Worm (Caenorhabditis elegans) whole organism, young adult: ENCODE results near the gene npr-41.
"Not testable (repeated sequence)": the region's sequence is repeated elsewhere in the genome, so short reads cannot be mapped to it uniquely, and the experiment has no call there.

Experiments used
- B0035.1 ChIP-seq: sonication (generic microtip); optimal IDR thresholded peaks from 2 replicates; lab custom pipeline; 2016; ENCODE audit warnings: missing genetic modification characterization, mild to moderate bottlenecking, missing compliant biosample characterization, missing genotype, missing genetic modification reagents
- B0261.1 ChIP-seq: sonication (generic microtip); optimal IDR thresholded peaks from 2 replicates; lab custom pipeline; 2016; ENCODE audit warnings: mild to moderate bottlenecking, missing genetic modification characterization, moderate library complexity, missing compliant biosample characterization
- B0336.3 ChIP-seq: fragments of 200-800 bp; sonication (Bioruptor generic); IDR thresholded peaks from 2 replicates; pipeline ENCODE4 v1.3.6; 2022; ENCODE audit warnings: missing genetic modification characterization, missing compliant biosample characterization
- C06A6.2 ChIP-seq: fragments of 200-800 bp; sonication (Bioruptor generic); conservative IDR thresholded peaks from 2 replicates; pipeline ENCODE4 v1.3.6; 2022; ENCODE audit warnings: missing genetic modification characterization, missing compliant biosample characterization
- D2030.7 ChIP-seq: fragments of 200-800 bp; sonication (Bioruptor generic); IDR thresholded peaks from 2 replicates; pipeline ENCODE4 v1.3.6; 2022; ENCODE audit warnings: missing genetic modification reagents, missing genetic modification characterization, missing compliant biosample characterization
- F22D6.2 ChIP-seq: sonication (generic microtip); optimal IDR thresholded peaks from 2 replicates; lab custom pipeline; 2016; ENCODE audit warnings: mild to moderate bottlenecking, missing genetic modification characterization, missing compliant biosample characterization
- F33H1.4 ChIP-seq: fragments of 200-800 bp; sonication (Bioruptor generic); IDR thresholded peaks from 2 replicates; pipeline ENCODE4 v1.3.6; 2022; ENCODE audit warnings: missing genetic modification reagents, missing genetic modification characterization, missing compliant biosample characterization
- F37B4.10 ChIP-seq: fragments of 200-800 bp; sonication (Bioruptor generic); IDR thresholded peaks from 2 replicates; pipeline ENCODE4 v1.3.6; 2022; ENCODE audit warnings: missing genetic modification characterization, missing compliant biosample characterization
- F39B2.1 ChIP-seq: fragments of 200-800 bp; sonication (Bioruptor generic); IDR thresholded peaks from 2 replicates; pipeline ENCODE4 v1.3.6; 2022; ENCODE audit warnings: missing genetic modification reagents, missing genetic modification characterization, missing compliant biosample characterization
- F49E8.2 ChIP-seq: sonication (generic microtip); optimal IDR thresholded peaks from 3 replicates; lab custom pipeline; 2017; ENCODE audit warnings: missing genetic modification characterization, mild to moderate bottlenecking, missing compliant biosample characterization, antibody characterized with exemption, moderate library complexity; ENCODE audit not compliant: insufficient read depth
- F52B5.7 ChIP-seq: sonication (generic microtip); optimal IDR thresholded peaks from 2 replicates; lab custom pipeline; 2016; ENCODE audit warnings: mild to moderate bottlenecking, missing genetic modification characterization, missing compliant biosample characterization
- K12H6.12 ChIP-seq: fragments of 200-800 bp; sonication (Bioruptor generic); optimal IDR thresholded peaks from 2 replicates; lab custom pipeline; 2018; ENCODE audit warnings: mild to moderate bottlenecking, missing genetic modification characterization, missing compliant biosample characterization
- Y53F4B.3 ChIP-seq: fragments of 200-800 bp; sonication (Bioruptor generic); IDR thresholded peaks from 2 replicates; pipeline ENCODE4 v1.3.6; 2022; ENCODE audit warnings: missing genetic modification reagents, missing genetic modification characterization, missing compliant biosample characterization
- Y56A3A.18 ChIP-seq: fragments of 200-800 bp; sonication (Bioruptor generic); IDR thresholded peaks from 2 replicates; pipeline ENCODE4 v1.3.6; 2022; ENCODE audit warnings: missing genetic modification reagents, missing genetic modification characterization, missing compliant biosample characterization
- Y67H2A.10 ChIP-seq: fragments of 200-800 bp; sonication (Bioruptor generic); conservative IDR thresholded peaks from 2 replicates; pipeline ENCODE4 v1.3.6; 2022; ENCODE audit warnings: missing genetic modification reagents, missing genetic modification characterization, missing compliant biosample characterization
- akir-1 ChIP-seq: fragments of 200-800 bp; sonication (Bioruptor generic); optimal IDR thresholded peaks from 2 replicates; lab custom pipeline; 2018; ENCODE audit warnings: mild to moderate bottlenecking, missing genetic modification characterization, moderate library complexity, missing compliant biosample characterization
- aptf-3 ChIP-seq: fragments of 200-800 bp; sonication (Bioruptor generic); IDR thresholded peaks from 2 replicates; pipeline ENCODE4 v1.3.6; 2022; ENCODE audit warnings: missing genetic modification characterization, missing compliant biosample characterization
- athp-1 ChIP-seq: sonication (generic microtip); optimal IDR thresholded peaks from 2 replicates; lab custom pipeline; 2017; ENCODE audit warnings: mild to moderate bottlenecking, missing genetic modification characterization, missing compliant biosample characterization
- bed-2 ChIP-seq: fragments of 200-800 bp; sonication (Bioruptor generic); IDR thresholded peaks from 2 replicates; pipeline ENCODE4 v1.3.6; 2022; ENCODE audit warnings: missing genetic modification reagents, missing genetic modification characterization, missing compliant biosample characterization
- cebp-1 ChIP-seq, 2 experiments: fragments of 200-800 bp in 1 of 2; sonication (Bioruptor generic) in 1 of 2; sonication (generic microtip) in 1 of 2; IDR thresholded peaks in 1 of 2; optimal IDR thresholded peaks in 1 of 2; 2 replicates each; pipeline versions ENCODE4 v1.3.6 to Lab custom; 2017 to 2022; ENCODE audit warnings: missing compliant biosample characterization in 2 of 2, missing genetic modification characterization in 2 of 2, mild to moderate bottlenecking in 1 of 2, missing genetic modification reagents in 1 of 2, moderate library complexity in 1 of 2
- ceh-27 ChIP-seq: fragments of 200-800 bp; sonication (Bioruptor generic); optimal IDR thresholded peaks from 2 replicates; lab custom pipeline; 2018; ENCODE audit warnings: mild to moderate bottlenecking, missing genetic modification characterization, moderate library complexity, missing compliant biosample characterization
- ceh-40 ChIP-seq: fragments of 200-800 bp; sonication (Bioruptor generic); IDR thresholded peaks from 2 replicates; pipeline ENCODE4 v1.3.6; 2022; ENCODE audit warnings: missing genetic modification characterization, missing compliant biosample characterization
- efl-1 ChIP-seq: fragments of 150-350 bp; optimal IDR thresholded peaks from 2 replicates; lab custom pipeline; 2014; ENCODE audit warnings: missing biosample characterization, missing genetic modification reagents, missing genetic modification characterization
- egl-18 ChIP-seq: fragments of 200-800 bp; sonication (Bioruptor generic); IDR thresholded peaks from 2 replicates; pipeline ENCODE4 v1.3.6; 2022; ENCODE audit warnings: missing genetic modification reagents, missing genetic modification characterization, missing compliant biosample characterization
- egl-44 ChIP-seq: fragments of 200-800 bp; sonication (Bioruptor generic); IDR thresholded peaks from 2 replicates; pipeline ENCODE4 v1.3.6; 2022; ENCODE audit warnings: missing genetic modification reagents, missing genetic modification characterization, missing compliant biosample characterization
- hmg-20 ChIP-seq: fragments of 200-800 bp; sonication (Bioruptor generic); IDR thresholded peaks from 2 replicates; pipeline ENCODE4 v1.3.6; 2022; ENCODE audit warnings: missing genetic modification reagents, missing genetic modification characterization, missing compliant biosample characterization
- lin-40 ChIP-seq: sonication (generic microtip); optimal IDR thresholded peaks from 2 replicates; lab custom pipeline; 2016; ENCODE audit warnings: missing genetic modification characterization, mild to moderate bottlenecking, missing compliant biosample characterization, missing genotype, missing genetic modification reagents
- lsl-1 ChIP-seq: fragments of 200-800 bp; sonication (Bioruptor generic); optimal IDR thresholded peaks from 2 replicates; lab custom pipeline; 2018; ENCODE audit warnings: mild to moderate bottlenecking, missing genetic modification characterization, moderate library complexity, missing compliant biosample characterization
- nfyb-1 ChIP-seq: fragments of 200-800 bp; sonication (Bioruptor generic); IDR thresholded peaks from 2 replicates; pipeline ENCODE4 v1.3.6; 2022; ENCODE audit warnings: missing genetic modification reagents, missing genetic modification characterization, missing compliant biosample characterization
- pbrm-1 ChIP-seq: fragments of 200-800 bp; sonication (Bioruptor generic); IDR thresholded peaks from 2 replicates; pipeline ENCODE4 v1.3.6; 2022; ENCODE audit warnings: missing genetic modification reagents, missing genetic modification characterization, missing compliant biosample characterization
- rcor-1 ChIP-seq: fragments of 200-800 bp; sonication (Bioruptor generic); IDR thresholded peaks from 2 replicates; pipeline ENCODE4 v1.3.6; 2022; ENCODE audit warnings: missing genetic modification reagents, missing genetic modification characterization, missing compliant biosample characterization
- rec-8 ChIP-seq, 2 experiments: sonication (generic microtip); optimal IDR thresholded peaks; 2 replicates each; lab custom pipeline; 2016; ENCODE audit warnings: mild to moderate bottlenecking in 2 of 2, missing genetic modification characterization in 2 of 2, missing genetic modification reagents in 2 of 2, missing genotype in 2 of 2, missing biosample characterization in 1 of 2, missing compliant biosample characterization in 1 of 2, moderate library complexity in 1 of 2
- snpc-4 ChIP-seq, 5 experiments: fragments of 150-350 bp in 1 of 5; sonication (generic microtip) in 4 of 5; optimal IDR thresholded peaks; 2 replicates each; lab custom pipeline; 2014 to 2018; ENCODE audit warnings: missing genetic modification characterization in 5 of 5, missing biosample characterization in 3 of 5, antibody characterized with exemption in 2 of 5, mild to moderate bottlenecking in 2 of 5, missing compliant biosample characterization in 2 of 5, missing genotype in 2 of 5, moderate library complexity in 2 of 5, missing genetic modification reagents in 1 of 5
- tlf-1 ChIP-seq: fragments of 200-800 bp; sonication (Bioruptor generic); optimal IDR thresholded peaks from 2 replicates; lab custom pipeline; 2018; ENCODE audit warnings: mild to moderate bottlenecking, missing genetic modification characterization, missing compliant biosample characterization
- unc-130 ChIP-seq: sonication (generic microtip); optimal IDR thresholded peaks from 2 replicates; lab custom pipeline; 2016; ENCODE audit warnings: missing genetic modification reagents, missing genetic modification characterization, missing compliant biosample characterization
- xnd-1 ChIP-seq: sonication (generic microtip); optimal IDR thresholded peaks from 2 replicates; lab custom pipeline; 2016; ENCODE audit warnings: missing genotype, missing genetic modification reagents, missing genetic modification characterization, missing compliant biosample characterization
- zim-3 ChIP-seq: sonication (generic microtip); optimal IDR thresholded peaks from 2 replicates; lab custom pipeline; 2017; ENCODE audit warnings: mild to moderate bottlenecking, missing genetic modification characterization, moderate library complexity, missing compliant biosample characterization
- ztf-18 ChIP-seq: sonication (generic microtip); optimal IDR thresholded peaks from 2 replicates; lab custom pipeline; 2016; ENCODE audit warnings: missing genotype, mild to moderate bottlenecking, missing genetic modification characterization, missing compliant biosample characterization
- ztf-25 ChIP-seq: fragments of 200-800 bp; sonication (Bioruptor generic); IDR thresholded peaks from 2 replicates; pipeline ENCODE4 v1.3.6; 2022; ENCODE audit warnings: missing genetic modification reagents, missing genetic modification characterization, missing compliant biosample characterization
- ztf-28 ChIP-seq: fragments of 200-800 bp; sonication (Bioruptor generic); IDR thresholded peaks from 2 replicates; pipeline ENCODE4 v1.3.6; 2022; ENCODE audit warnings: missing genetic modification reagents, missing genetic modification characterization, missing compliant biosample characterization
- ztf-6 ChIP-seq: fragments of 200-800 bp; sonication (Bioruptor generic); IDR thresholded peaks from 2 replicates; pipeline ENCODE4 v1.3.6; 2022; ENCODE audit warnings: missing genetic modification reagents, missing genetic modification characterization, missing compliant biosample characterization

npr-41 gene

DNA sequence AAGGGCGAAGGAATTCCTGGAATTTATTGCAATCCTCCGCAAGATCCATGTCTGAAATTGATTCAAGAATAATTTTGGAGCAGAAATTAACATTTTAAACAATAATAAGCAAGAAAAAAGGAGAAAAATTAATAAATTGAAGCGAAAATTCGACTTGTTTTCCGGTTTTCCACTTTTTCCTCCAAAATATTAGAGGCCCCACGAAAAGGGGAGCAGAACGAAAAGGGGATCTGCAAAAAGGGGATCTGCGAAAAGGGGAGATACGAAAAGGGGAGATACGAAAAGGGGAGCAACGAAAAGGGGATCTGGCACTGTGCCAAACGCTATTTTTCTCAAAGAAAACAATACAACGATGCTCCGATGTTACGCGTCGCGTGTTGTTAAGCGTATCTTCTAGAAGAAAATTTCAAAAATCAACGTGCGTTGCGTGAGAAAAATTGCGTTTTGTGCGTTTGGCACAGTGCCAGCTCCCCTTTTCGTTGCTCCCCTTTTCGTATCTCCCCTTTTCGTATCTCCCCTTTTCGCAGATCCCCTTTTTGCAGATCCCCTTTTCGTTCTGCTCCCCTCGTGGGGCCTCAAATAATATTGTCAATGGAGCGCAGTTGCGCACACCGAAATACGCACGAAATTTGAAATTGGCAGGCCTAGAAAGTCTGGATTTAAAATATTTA, 24.1 kb downstream of the npr-41 start, which contains the start of gene Y62F5A.12 (continued):
- peak; percentile 54 for TF ChIP-seq F22D6.2 (tag; lab: Kevin White, UChicago)
- TF ChIP-seq Y67H2A.10 (GFP tag; lab: Robert Waterston, UW): peak; percentile 93
- TF ChIP-seq rcor-1 (GFP tag; lab: Robert Waterston, UW): peak; percentile 94
- TF ChIP-seq ztf-6: peak; percentile 98
- TF ChIP-seq lin-40: peak; percentile 83
- TF ChIP-seq lsl-1 (GFP tag; lab: Kevin White, UChicago): peak; percentile 78
- peak; percentile 99 for TF ChIP-seq D2030.7 (GFP tag; lab: Robert Waterston, UW)
- TF ChIP-seq zim-3 (tag; lab: Kevin White, UChicago): peak; percentile 66
- peak; percentile 68 for TF ChIP-seq tlf-1 (GFP tag; lab: Kevin White, UChicago)
- TF ChIP-seq Y53F4B.3 (GFP tag; lab: Robert Waterston, UW): peak; percentile 93
- TF ChIP-seq ceh-27 (GFP tag; lab: Kevin White, UChicago): peak; percentile 93
- TF ChIP-seq snpc-4 (GFP tag; optimal IDR thresholded peaks at IDR 0.05; lab: Kevin White, UChicago): not testable (repeated sequence)
- TF ChIP-seq snpc-4 (tag; optimal IDR thresholded peaks at IDR 0.05; lab: Kevin White, UChicago): peak in 3 of 4 experiments; percentile 43 to 70 (median 65)
- peak; percentile 98 for TF ChIP-seq bed-2 (GFP tag; lab: Robert Waterston, UW)
- peak; percentile 65 for TF ChIP-seq F52B5.7 (tag; lab: Kevin White, UChicago)
- TF ChIP-seq B0261.1: peak; percentile 20
- TF ChIP-seq athp-1 (tag; lab: Kevin White, UChicago): peak; percentile 88
- peak; percentile 75; the same call in 1 of the 2 replicates for TF ChIP-seq aptf-3
- TF ChIP-seq ceh-40 (GFP tag; lab: Robert Waterston, UW): peak; percentile 89
- peak; percentile 52 for TF ChIP-seq efl-1 (GFP tag; lab: Kevin White, UChicago)
- TF ChIP-seq Y56A3A.18 (GFP tag; lab: Robert Waterston, UW): 0 out of 2 replicates have a peak, but pooled peaks have one; percentile 67
- TF ChIP-seq akir-1 (GFP tag; lab: Kevin White, UChicago): peak; percentile 82
- peak; percentile 99 for TF ChIP-seq ztf-25 (GFP tag; lab: Robert Waterston, UW)
- TF ChIP-seq xnd-1: peak; percentile 53
- peak; percentile 31 to 51 for TF ChIP-seq rec-8 (tag; optimal IDR thresholded peaks at IDR 0.05; lab: Kevin White, UChicago)
- peak; percentile 82 for TF ChIP-seq C06A6.2 (GFP tag; lab: Robert Waterston, UW)
- TF ChIP-seq nfyb-1: peak; percentile 94
- peak; percentile 86 for TF ChIP-seq egl-18 (GFP tag; lab: Robert Waterston, UW)
- peak; percentile 86 for TF ChIP-seq ztf-18 (tag; lab: Kevin White, UChicago)
- TF ChIP-seq unc-130 (GFP tag; lab: Kevin White, UChicago): peak; percentile 88
- peak; percentile 98 for TF ChIP-seq ztf-28
- TF ChIP-seq F49E8.2 (tag; lab: Kevin White, UChicago): peak; percentile 55
- TF ChIP-seq egl-44 (GFP tag; lab: Robert Waterston, UW): peak; percentile 86; the same call in 1 of the 2 replicates
- peak; percentile 34; the same call in 1 of the 2 replicates for TF ChIP-seq F39B2.1 (GFP tag; lab: Robert Waterston, UW)
- TF ChIP-seq cebp-1 (GFP tag; IDR thresholded peaks at IDR 0.05; lab: Robert Waterston, UW): peak; percentile 89
- peak; percentile 83 for TF ChIP-seq cebp-1 (tag; optimal IDR thresholded peaks at IDR 0.05; lab: Kevin White, UChicago)
- peak; percentile 95 for TF ChIP-seq F37B4.10 (GFP tag; lab: Robert Waterston, UW)
- TF ChIP-seq B0035.1: peak; percentile 35
- peak; percentile 87 for TF ChIP-seq K12H6.12
- peak; percentile 74 for TF ChIP-seq hmg-20 (GFP tag; lab: Robert Waterston, UW)
- TF ChIP-seq pbrm-1 (GFP tag; lab: Robert Waterston, UW): peak; percentile 96
- peak; percentile 80 for TF ChIP-seq F33H1.4
- peak; percentile 78 for TF ChIP-seq B0336.3 (GFP tag; lab: Robert Waterston, UW)
- TF ChIP-seq, all 124 proteins: peak for 88; not testable (repeated sequence) for 36
